Worm (Caenorhabditis elegans) whole organism, mixed stage, embryonic: ENCODE results near the gene hst-3.1.

Experiments
- M03D4.4 ChIP-seq: sonication (generic microtip); optimal IDR thresholded peaks from 2 replicates; lab custom pipeline; 2017; ENCODE audit warnings: mild to moderate bottlenecking, missing genetic modification characterization, missing compliant biosample characterization
- bed-3 ChIP-seq: fragments of 200-800 bp; sonication (Bioruptor generic); optimal IDR thresholded peaks from 3 replicates; lab custom pipeline; 2018; ENCODE audit warnings: mild to moderate bottlenecking, missing genetic modification characterization, moderate library complexity, missing compliant biosample characterization
- blmp-1 ChIP-seq: fragments of 150-350 bp; optimal IDR thresholded peaks from 2 replicates; lab custom pipeline; 2014; ENCODE audit warnings: missing biosample characterization, missing genetic modification characterization
- ceh-39 ChIP-seq: fragments of 150-350 bp; optimal IDR thresholded peaks from 2 replicates; lab custom pipeline; 2014; ENCODE audit warnings: missing biosample characterization, missing genetic modification characterization
- ces-1 ChIP-seq: fragments of 150-350 bp; optimal IDR thresholded peaks from 2 replicates; lab custom pipeline; 2014; ENCODE audit warnings: missing biosample characterization, missing genetic modification reagents, missing genetic modification characterization
- cnd-1 ChIP-seq: fragments of 200-800 bp; sonication (Bioruptor generic); optimal IDR thresholded peaks from 2 replicates; lab custom pipeline; 2018; ENCODE audit warnings: mild to moderate bottlenecking, missing genetic modification characterization, missing compliant biosample characterization
- drap-1 ChIP-seq: fragments of 200-800 bp; sonication (Bioruptor generic); optimal IDR thresholded peaks from 3 replicates; lab custom pipeline; 2018; ENCODE audit warnings: mild to moderate bottlenecking, missing genetic modification characterization, missing compliant biosample characterization
- elt-1 ChIP-seq: sonication (generic microtip); optimal IDR thresholded peaks from 2 replicates; lab custom pipeline; 2017; ENCODE audit warnings: missing genetic modification characterization, mild to moderate bottlenecking, missing compliant biosample characterization, antibody characterized with exemption, moderate library complexity, borderline replicate concordance; ENCODE audit not compliant: insufficient read depth
- elt-3 ChIP-seq: fragments of 150-350 bp; optimal IDR thresholded peaks from 2 replicates; lab custom pipeline; 2014; ENCODE audit warnings: missing biosample characterization, missing genetic modification characterization
- ham-2 ChIP-seq: fragments of 200-800 bp; sonication (Bioruptor generic); optimal IDR thresholded peaks from 2 replicates; lab custom pipeline; 2018; ENCODE audit warnings: mild to moderate bottlenecking, missing genetic modification characterization, missing compliant biosample characterization
- hlh-1 ChIP-seq: fragments of 150-350 bp; optimal IDR thresholded peaks from 2 replicates; lab custom pipeline; 2014; ENCODE audit warnings: missing biosample characterization, missing genetic modification reagents, missing genetic modification characterization
- lin-13 ChIP-seq: fragments of 150-350 bp; optimal IDR thresholded peaks from 2 replicates; lab custom pipeline; 2014; ENCODE audit warnings: missing biosample characterization, missing genetic modification characterization
- lin-32 ChIP-seq: fragments of 200-800 bp; sonication (Bioruptor generic); optimal IDR thresholded peaks from 2 replicates; lab custom pipeline; 2018; ENCODE audit warnings: mild to moderate bottlenecking, missing genetic modification characterization, missing compliant biosample characterization
- lsy-2 ChIP-seq: fragments of 150-350 bp; optimal IDR thresholded peaks from 2 replicates; lab custom pipeline; 2014; ENCODE audit warnings: missing biosample characterization, missing genetic modification characterization
- mep-1 ChIP-seq: fragments of 150-350 bp; optimal IDR thresholded peaks from 2 replicates; lab custom pipeline; 2017; ENCODE audit warnings: missing biosample characterization, missing genetic modification reagents, missing genetic modification characterization, inconsistent platforms
- mls-2 ChIP-seq: sonication (generic microtip); optimal IDR thresholded peaks from 2 replicates; lab custom pipeline; 2016; ENCODE audit warnings: mild to moderate bottlenecking, missing genetic modification characterization, moderate library complexity, missing compliant biosample characterization
- nhr-12 ChIP-seq: fragments of 150-350 bp; optimal IDR thresholded peaks from 2 replicates; lab custom pipeline; 2014; ENCODE audit warnings: missing biosample characterization, missing genetic modification characterization
- nhr-2 ChIP-seq: fragments of 150-350 bp; optimal IDR thresholded peaks from 2 replicates; lab custom pipeline; 2014; ENCODE audit warnings: missing biosample characterization, missing genetic modification characterization
- nhr-237 ChIP-seq: fragments of 150-350 bp; optimal IDR thresholded peaks from 2 replicates; lab custom pipeline; 2014; ENCODE audit warnings: missing biosample characterization, missing genetic modification characterization
- nhr-28 ChIP-seq: fragments of 150-350 bp; optimal IDR thresholded peaks from 2 replicates; lab custom pipeline; 2014; ENCODE audit warnings: missing biosample characterization, missing genetic modification characterization
- nhr-76 ChIP-seq: sonication (generic microtip); optimal IDR thresholded peaks from 2 replicates; lab custom pipeline; 2017; ENCODE audit warnings: missing biosample characterization, missing genetic modification characterization
- sem-2 ChIP-seq: fragments of 200-800 bp; sonication (Bioruptor generic); optimal IDR thresholded peaks from 2 replicates; lab custom pipeline; 2018; ENCODE audit warnings: mild to moderate bottlenecking, missing genetic modification characterization, missing compliant biosample characterization
- snpc-4 ChIP-seq: fragments of 150-350 bp; optimal IDR thresholded peaks from 2 replicates; lab custom pipeline; 2014; ENCODE audit warnings: missing biosample characterization, missing genetic modification characterization
- sptf-1 ChIP-seq: sonication (generic microtip); optimal IDR thresholded peaks from 2 replicates; lab custom pipeline; 2017; ENCODE audit warnings: mild to moderate bottlenecking, missing genetic modification characterization, moderate library complexity, missing compliant biosample characterization
- tbx-8 ChIP-seq: fragments of 200-800 bp; sonication (Bioruptor generic); optimal IDR thresholded peaks from 2 replicates; lab custom pipeline; 2018; ENCODE audit warnings: mild to moderate bottlenecking, missing genetic modification characterization, moderate library complexity, missing compliant biosample characterization
- unc-120 ChIP-seq: sonication (generic microtip); optimal IDR thresholded peaks from 2 replicates; lab custom pipeline; 2017; ENCODE audit warnings: missing genetic modification characterization, missing compliant biosample characterization; ENCODE audit not compliant: poor library complexity, severe bottlenecking
- unc-39 ChIP-seq: fragments of 150-350 bp; optimal IDR thresholded peaks from 2 replicates; lab custom pipeline; 2014; ENCODE audit warnings: missing biosample characterization, missing genetic modification characterization
- unc-62 ChIP-seq: fragments of 150-350 bp; optimal IDR thresholded peaks from 2 replicates; lab custom pipeline; 2014; ENCODE audit warnings: missing biosample characterization, missing genetic modification reagents, missing genetic modification characterization
- zip-8 ChIP-seq: fragments of 150-350 bp; optimal IDR thresholded peaks from 2 replicates; lab custom pipeline; 2014; ENCODE audit warnings: missing biosample characterization, missing genetic modification characterization
- ztf-11 ChIP-seq: fragments of 150-350 bp; optimal IDR thresholded peaks from 2 replicates; lab custom pipeline; 2014; ENCODE audit warnings: missing biosample characterization, missing genetic modification characterization

Gene hst-3.1

ce11 chrII:6169156-6169555, at the start of gene hst-3.1:
Gene hst-3.1 (minus strand): TSS chrII:6169256.
- TF ChIP-seq blmp-1 (tag; lab: Kevin White, UChicago) (no peak), M03D4.4 (tag; lab: Kevin White, UChicago) (no peak), nhr-237 (tag; lab: Kevin White, UChicago) (no peak), drap-1 (GFP tag; lab: Kevin White, UChicago) (no peak), mep-1 (tag; lab: Kevin White, UChicago) (no peak), mls-2 (no peak), elt-3 (tag; lab: Kevin White, UChicago) (no peak), snpc-4 (tag; lab: Kevin White, UChicago) (no peak)
- TF ChIP-seq, all 35 proteins: peak for 0

DNA sequence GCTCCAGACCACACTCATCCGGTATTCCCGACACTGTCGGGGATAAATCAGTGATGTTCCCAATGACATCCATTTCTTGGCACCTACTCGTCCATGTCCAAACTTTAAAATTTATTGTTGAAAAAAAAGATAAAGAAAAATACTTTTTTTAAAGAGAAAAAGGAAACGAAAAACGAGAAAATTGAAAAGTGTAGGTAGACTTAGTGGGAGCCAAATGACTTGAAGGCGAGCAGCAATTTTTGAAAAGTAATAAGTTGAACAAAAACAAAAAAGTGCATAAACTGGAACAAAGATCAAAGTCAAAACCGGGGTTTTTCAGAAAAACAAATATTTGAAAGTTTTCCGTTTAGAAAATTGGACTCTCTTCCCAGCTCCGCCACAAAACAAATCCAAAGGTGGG, 39.1 kb upstream of the hst-3.1 start, which contains the start of gene daf-37:
Gene daf-37, minus strand, starts transcription at position 101 of the 400 bp plus-strand sequence.
- TF ChIP-seq nhr-237 (tag; lab: Kevin White, UChicago): no peak
- TF ChIP-seq drap-1 (GFP tag; lab: Kevin White, UChicago): no peak
- TF ChIP-seq snpc-4 (tag; lab: Kevin White, UChicago): no peak
- TF ChIP-seq bed-3 (GFP tag; lab: Kevin White, UChicago): no peak
- TF ChIP-seq sptf-1 (tag; lab: Kevin White, UChicago): no peak
- TF ChIP-seq lsy-2 (tag; lab: Kevin White, UChicago): no peak
- TF ChIP-seq unc-39: no peak
- no peak for TF ChIP-seq mep-1 (tag; lab: Kevin White, UChicago)
- TF ChIP-seq, all 35 proteins: peak for 0

- TF ChIP-seq hlh-1 (tag; lab: Kevin White, UChicago) (no peak), nhr-2 (tag; lab: Kevin White, UChicago) (no peak), bed-3 (GFP tag; lab: Kevin White, UChicago) (no peak), elt-3 (tag; lab: Kevin White, UChicago) (no peak)
- TF ChIP-seq, all 35 proteins: peak for 0
Observed at ce11 chrII:6207252-6207651, 38.2 kb upstream of the hst-3.1 start.

- TF ChIP-seq ceh-39 (tag; lab: Kevin White, UChicago) (no peak), cnd-1 (no peak), ham-2 (GFP tag; lab: Kevin White, UChicago) (no peak), nhr-12 (no peak), tbx-8 (GFP tag; lab: Kevin White, UChicago) (no peak), nhr-2 (tag; lab: Kevin White, UChicago) (no peak), elt-1 (no peak), unc-120 (tag; lab: Kevin White, UChicago) (no peak), nhr-28 (tag; lab: Kevin White, UChicago) (no peak)
Observed at ce11 chrII:6202910-6203309, 33.9 kb upstream of the hst-3.1 start, which contains the start of gene C30B5.17. Gene C30B5.17 (minus strand): TSS chrII:6203010.

ce11 chrII:6199010-6199409, 30.0 kb upstream of the hst-3.1 start:
- TF ChIP-seq drap-1 (GFP tag; lab: Kevin White, UChicago) (no peak), zip-8 (tag; lab: Kevin White, UChicago) (no peak), mep-1 (tag; lab: Kevin White, UChicago) (no peak), lsy-2 (tag; lab: Kevin White, UChicago) (no peak), ces-1 (GFP tag; lab: Kevin White, UChicago) (no peak), ztf-11 (no peak), blmp-1 (tag; lab: Kevin White, UChicago) (no peak), lin-13 (no peak), nhr-28 (tag; lab: Kevin White, UChicago) (no peak), unc-120 (tag; lab: Kevin White, UChicago) (no peak), sptf-1 (tag; lab: Kevin White, UChicago) (no peak), mls-2 (no peak), ceh-39 (tag; lab: Kevin White, UChicago) (no peak), cnd-1 (no peak), ham-2 (GFP tag; lab: Kevin White, UChicago) (no peak), nhr-12 (no peak), lin-32 (no peak), M03D4.4 (tag; lab: Kevin White, UChicago) (no peak), sem-2 (no peak)

DNA sequence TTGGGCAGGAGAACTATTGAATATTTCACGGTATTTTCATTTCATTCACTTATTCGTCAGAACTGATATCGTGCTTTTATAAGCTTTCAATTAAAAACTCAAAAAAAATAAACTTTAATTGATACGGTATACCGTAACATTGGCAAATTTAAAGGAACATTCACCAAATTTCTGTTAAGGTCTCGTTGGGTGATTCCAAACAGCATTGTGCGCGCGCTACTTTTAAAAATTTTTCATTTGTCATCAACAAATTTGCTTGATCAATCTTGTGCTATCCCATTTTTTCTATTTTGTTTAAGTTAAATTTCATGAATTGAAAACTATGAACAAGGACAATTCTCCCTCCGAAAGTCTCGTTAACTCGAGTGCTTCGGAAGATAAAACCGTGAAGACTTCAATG, 29.4 kb upstream of the hst-3.1 start, which contains the start of gene szy-4:
Gene szy-4, plus strand, starts transcription at position 229 of the 400 bp plus-strand sequence.
- no peak for TF ChIP-seq ztf-11
- no peak for TF ChIP-seq nhr-76 (tag; lab: Kevin White, UChicago)
- no peak for TF ChIP-seq unc-62 (GFP tag; lab: Kevin White, UChicago)
